Worm (Caenorhabditis elegans) whole organism, mixed stage, embryonic: Measurements from ENCODE around the gene acer-1.

Source experiments
- M03D4.4 ChIP-seq: sonication (generic microtip); optimal IDR thresholded peaks from 2 replicates; lab custom pipeline; 2017; ENCODE audit warnings: mild to moderate bottlenecking, missing genetic modification characterization, missing compliant biosample characterization
- bed-3 ChIP-seq: fragments of 200-800 bp; sonication (Bioruptor generic); optimal IDR thresholded peaks from 3 replicates; lab custom pipeline; 2018; ENCODE audit warnings: mild to moderate bottlenecking, missing genetic modification characterization, moderate library complexity, missing compliant biosample characterization
- ceh-83 ChIP-seq: fragments of 200-800 bp; sonication (Bioruptor generic); optimal IDR thresholded peaks from 2 replicates; lab custom pipeline; 2018; ENCODE audit warnings: mild to moderate bottlenecking, missing genetic modification characterization, missing compliant biosample characterization
- ces-1 ChIP-seq: fragments of 150-350 bp; optimal IDR thresholded peaks from 2 replicates; lab custom pipeline; 2014; ENCODE audit warnings: missing biosample characterization, missing genetic modification reagents, missing genetic modification characterization
- cnd-1 ChIP-seq: fragments of 200-800 bp; sonication (Bioruptor generic); optimal IDR thresholded peaks from 2 replicates; lab custom pipeline; 2018; ENCODE audit warnings: mild to moderate bottlenecking, missing genetic modification characterization, missing compliant biosample characterization
- drap-1 ChIP-seq: fragments of 200-800 bp; sonication (Bioruptor generic); optimal IDR thresholded peaks from 3 replicates; lab custom pipeline; 2018; ENCODE audit warnings: mild to moderate bottlenecking, missing genetic modification characterization, missing compliant biosample characterization
- elt-3 ChIP-seq: fragments of 150-350 bp; optimal IDR thresholded peaks from 2 replicates; lab custom pipeline; 2014; ENCODE audit warnings: missing biosample characterization, missing genetic modification characterization
- flh-1 ChIP-seq: fragments of 200-800 bp; sonication (Bioruptor generic); optimal IDR thresholded peaks from 2 replicates; lab custom pipeline; 2018; ENCODE audit warnings: mild to moderate bottlenecking, missing genetic modification characterization, moderate library complexity, missing compliant biosample characterization
- ham-2 ChIP-seq: fragments of 200-800 bp; sonication (Bioruptor generic); optimal IDR thresholded peaks from 2 replicates; lab custom pipeline; 2018; ENCODE audit warnings: mild to moderate bottlenecking, missing genetic modification characterization, missing compliant biosample characterization
- hlh-1 ChIP-seq: fragments of 150-350 bp; optimal IDR thresholded peaks from 2 replicates; lab custom pipeline; 2014; ENCODE audit warnings: missing biosample characterization, missing genetic modification reagents, missing genetic modification characterization
- lsy-2 ChIP-seq: fragments of 150-350 bp; optimal IDR thresholded peaks from 2 replicates; lab custom pipeline; 2014; ENCODE audit warnings: missing biosample characterization, missing genetic modification characterization
- mab-5 ChIP-seq: fragments of 150-350 bp; optimal IDR thresholded peaks from 2 replicates; lab custom pipeline; 2014; ENCODE audit warnings: missing biosample characterization, missing genetic modification characterization
- mep-1 ChIP-seq: fragments of 150-350 bp; optimal IDR thresholded peaks from 2 replicates; lab custom pipeline; 2017; ENCODE audit warnings: missing biosample characterization, missing genetic modification reagents, missing genetic modification characterization, inconsistent platforms
- mls-2 ChIP-seq: sonication (generic microtip); optimal IDR thresholded peaks from 2 replicates; lab custom pipeline; 2016; ENCODE audit warnings: mild to moderate bottlenecking, missing genetic modification characterization, moderate library complexity, missing compliant biosample characterization
- nhr-12 ChIP-seq: fragments of 150-350 bp; optimal IDR thresholded peaks from 2 replicates; lab custom pipeline; 2014; ENCODE audit warnings: missing biosample characterization, missing genetic modification characterization
- nhr-2 ChIP-seq: fragments of 150-350 bp; optimal IDR thresholded peaks from 2 replicates; lab custom pipeline; 2014; ENCODE audit warnings: missing biosample characterization, missing genetic modification characterization
- nhr-237 ChIP-seq: fragments of 150-350 bp; optimal IDR thresholded peaks from 2 replicates; lab custom pipeline; 2014; ENCODE audit warnings: missing biosample characterization, missing genetic modification characterization
- nhr-28 ChIP-seq: fragments of 150-350 bp; optimal IDR thresholded peaks from 2 replicates; lab custom pipeline; 2014; ENCODE audit warnings: missing biosample characterization, missing genetic modification characterization
- pha-4 ChIP-seq: fragments of 150-350 bp; optimal IDR thresholded peaks from 2 replicates; lab custom pipeline; 2018; ENCODE audit warnings: missing biosample characterization, missing genetic modification reagents, missing genetic modification characterization
- sem-2 ChIP-seq: fragments of 200-800 bp; sonication (Bioruptor generic); optimal IDR thresholded peaks from 2 replicates; lab custom pipeline; 2018; ENCODE audit warnings: mild to moderate bottlenecking, missing genetic modification characterization, missing compliant biosample characterization
- sptf-1 ChIP-seq: sonication (generic microtip); optimal IDR thresholded peaks from 2 replicates; lab custom pipeline; 2017; ENCODE audit warnings: mild to moderate bottlenecking, missing genetic modification characterization, moderate library complexity, missing compliant biosample characterization
- tbx-8 ChIP-seq: fragments of 200-800 bp; sonication (Bioruptor generic); optimal IDR thresholded peaks from 2 replicates; lab custom pipeline; 2018; ENCODE audit warnings: mild to moderate bottlenecking, missing genetic modification characterization, moderate library complexity, missing compliant biosample characterization
- unc-120 ChIP-seq: sonication (generic microtip); optimal IDR thresholded peaks from 2 replicates; lab custom pipeline; 2017; ENCODE audit warnings: missing genetic modification characterization, missing compliant biosample characterization; ENCODE audit not compliant: poor library complexity, severe bottlenecking
- unc-62 ChIP-seq: fragments of 150-350 bp; optimal IDR thresholded peaks from 2 replicates; lab custom pipeline; 2014; ENCODE audit warnings: missing biosample characterization, missing genetic modification reagents, missing genetic modification characterization

The acer-1 gene

DNA sequence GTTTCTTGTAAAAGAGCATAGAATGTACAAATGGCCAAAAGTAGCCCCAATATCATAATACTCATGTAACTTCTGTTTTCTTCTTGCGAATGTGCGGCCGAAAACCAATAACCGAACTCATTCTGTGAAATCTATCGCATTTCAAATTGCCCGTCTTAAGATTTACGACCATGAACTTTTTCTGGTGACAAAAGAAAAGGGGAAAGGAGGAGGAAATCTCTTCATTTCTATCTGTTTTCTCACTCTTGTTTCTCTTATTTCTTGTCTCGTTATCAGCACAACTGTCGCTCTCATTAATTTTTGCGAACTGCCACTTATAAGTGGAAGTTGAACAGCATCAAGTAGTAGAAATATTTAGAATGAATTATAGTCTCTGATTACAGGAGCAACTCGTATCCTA lies 49.1 kb downstream of the acer-1 start (continued):
- TF ChIP-seq drap-1 (GFP tag; lab: Kevin White, UChicago) (no peak), nhr-28 (tag; lab: Kevin White, UChicago) (no peak), ham-2 (GFP tag; lab: Kevin White, UChicago) (no peak), flh-1 (GFP tag; lab: Kevin White, UChicago) (no peak), bed-3 (no peak), unc-62 (GFP tag; lab: Kevin White, UChicago) (peak; percentile 79)

DNA sequence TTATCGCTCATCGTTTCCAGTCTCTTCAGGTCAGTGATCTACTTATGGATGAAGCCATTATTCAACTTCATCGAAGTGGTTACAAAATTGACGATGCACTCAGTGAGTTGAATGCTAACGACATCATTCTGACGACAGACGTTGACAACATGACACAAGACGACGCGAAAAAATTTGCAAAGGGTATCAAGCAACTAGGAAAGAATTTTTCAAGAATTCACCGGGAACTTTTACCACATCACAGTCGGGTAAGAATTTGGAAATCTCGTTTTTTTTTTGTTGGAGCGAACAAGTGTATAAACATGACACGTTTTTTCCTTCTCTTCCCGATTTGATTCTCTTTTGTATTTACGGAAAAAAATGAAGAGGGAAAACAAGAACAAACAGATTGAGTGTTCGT lies 49.5 kb downstream of the acer-1 start:
- TF ChIP-seq ces-1 (GFP tag; lab: Kevin White, UChicago): peak; percentile 24
- no peak for TF ChIP-seq M03D4.4 (tag; lab: Kevin White, UChicago)

DNA sequence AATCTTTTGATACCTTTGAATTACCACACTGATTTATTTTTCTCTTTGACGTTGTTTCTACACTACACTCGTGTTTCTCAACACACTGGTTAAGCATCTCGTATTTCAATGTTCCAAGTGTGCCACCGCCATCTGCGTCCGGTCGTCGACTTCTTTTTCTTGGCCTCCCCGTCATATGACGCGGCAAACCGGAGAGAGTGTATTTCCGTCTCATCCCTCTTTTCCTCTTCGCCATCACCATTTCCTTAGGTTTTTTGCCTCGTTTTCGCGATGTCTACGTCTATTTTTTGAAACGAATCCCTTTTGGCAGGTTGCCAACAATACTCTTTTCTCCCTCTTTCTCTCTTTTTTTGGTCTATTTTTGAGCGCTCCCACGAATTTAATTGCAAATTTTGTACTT lies 51.2 kb downstream of the acer-1 start:
- TF ChIP-seq tbx-8 (GFP tag; lab: Kevin White, UChicago) (no peak), drap-1 (GFP tag; lab: Kevin White, UChicago) (no peak), unc-120 (peak; percentile 34), mab-5 (tag; lab: Kevin White, UChicago) (no peak), mls-2 (no peak), cnd-1 (tag; lab: Kevin White, UChicago) (peak; percentile 50), hlh-1 (peak; percentile 72), nhr-28 (tag; lab: Kevin White, UChicago) (no peak), nhr-2 (tag; lab: Kevin White, UChicago) (peak; percentile 34), sem-2 (GFP tag; lab: Kevin White, UChicago) (no peak), pha-4 (peak; percentile 1), mep-1 (no peak), elt-3 (tag; lab: Kevin White, UChicago) (no peak), nhr-12 (tag; lab: Kevin White, UChicago) (no peak), sptf-1 (no peak), ceh-83 (GFP tag; lab: Kevin White, UChicago) (no peak), lsy-2 (no peak), nhr-237 (tag; lab: Kevin White, UChicago) (no peak)
- TF ChIP-seq, all 35 proteins: peak for 5
